Fruit fly (Drosophila melanogaster) whole organism: ENCODE measurements around the gene CG8476.

Experiments
- CG8478 ChIP-seq: fragments of >200 bp; optimal IDR thresholded peaks from 2 replicates; lab custom pipeline; 2018; ENCODE audit warnings: inconsistent platforms
- EcR ChIP-seq, 2 experiments: fragments of >200 bp; optimal IDR thresholded peaks; 2 replicates each; lab custom pipeline; 2017; ENCODE audit warnings: missing biosample characterization in 2 of 2, missing genetic modification characterization in 2 of 2, missing genetic modification reagents in 2 of 2
- pan ChIP-seq: fragments of >200 bp; optimal IDR thresholded peaks from 2 replicates; lab custom pipeline; 2017
- psq ChIP-seq: fragments of >200 bp; optimal IDR thresholded peaks from 2 replicates; lab custom pipeline; 2017
- usp ChIP-seq: fragments of >200 bp; optimal IDR thresholded peaks from 2 replicates; lab custom pipeline; 2017; ENCODE audit warnings: missing biosample characterization, missing genetic modification characterization, mixed read lengths

DNA sequence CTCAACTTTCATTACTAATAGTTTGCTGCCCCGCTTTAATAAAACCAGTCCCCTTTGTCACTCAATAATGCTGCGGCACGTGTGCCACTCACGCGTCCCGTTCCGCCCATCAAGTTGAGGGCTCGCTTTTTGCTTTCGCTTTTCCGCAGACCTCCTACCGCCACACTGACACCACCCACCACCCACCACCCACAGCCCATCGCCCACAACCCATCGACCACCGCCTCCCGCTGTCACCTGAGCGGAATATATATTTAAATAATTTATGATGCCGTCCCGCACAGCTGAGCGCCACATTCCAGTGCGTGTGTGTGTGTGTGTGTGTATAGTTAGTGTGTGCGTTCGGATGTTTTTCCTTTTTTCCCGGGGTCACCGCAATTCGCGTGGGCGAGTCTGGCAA is 21.3 kb upstream of the CG8476 start:
- TF ChIP-seq pan (no peak), psq (no peak), usp (GFP tag; lab: Kevin White, UChicago) (no peak), CG8478 (lab: Kevin White, UChicago) (no peak), EcR (GFP tag; optimal IDR thresholded peaks at IDR 0.05; lab: Kevin White, UChicago) (no peak)
